In the genomic region with DNA sequence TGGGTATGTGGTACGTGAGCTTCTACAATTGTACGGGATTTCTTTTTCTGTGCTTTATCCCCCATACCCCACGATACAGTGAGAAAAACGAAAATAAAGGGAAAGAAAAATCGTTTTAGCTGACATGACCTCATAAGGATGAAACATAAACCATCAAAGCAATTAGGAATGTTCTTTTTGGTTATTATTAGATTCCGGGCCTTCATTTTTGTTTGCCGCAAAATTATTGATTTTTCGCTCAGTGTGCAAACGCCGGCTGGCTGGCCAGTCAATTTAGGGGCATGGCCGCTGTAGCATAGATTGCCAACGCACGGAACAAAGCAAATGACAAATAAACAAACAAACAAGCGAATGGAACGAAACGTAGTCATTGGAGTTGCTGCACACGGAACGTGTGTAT, we compare ENCODE assay signal across 3 fruit fly cellular contexts.
TF ChIP-seq lines count a peak whose summit lies in the region.

No protein-coding gene starts in this region.

- no peak for TF ChIP-seq CTCF in whole organism, embryonic (GFP tag; optimal IDR thresholded peaks at IDR 0.05; lab: Kevin White, UChicago)

TF ChIP-seq in whole organism, embryonic, 481 proteins besides CTCF, POLR2A, EP300 and RAD21 (continues in another document):
- no peak for TF ChIP-seq CG13287 (GFP tag; IDR thresholded peaks at IDR 0.05; lab: Robert Waterston, UW; ENCODE audit: partially characterized antibody)
- no peak for TF ChIP-seq eve (GFP tag; optimal IDR thresholded peaks at IDR 0.05; lab: Kevin White, UChicago)
- no peak for TF ChIP-seq nau (GFP tag; optimal IDR thresholded peaks at IDR 0.05; lab: Kevin White, UChicago)
- no peak for TF ChIP-seq gsb-n (tag; optimal IDR thresholded peaks at IDR 0.05; lab: Kevin White, UChicago)
- no peak for TF ChIP-seq H15 (GFP tag; IDR thresholded peaks at IDR 0.05; lab: Robert Waterston, UW)
- TF ChIP-seq HLH54F (GFP tag; optimal IDR thresholded peaks at IDR 0.05; lab: Kevin White, UChicago), result no peak
- TF ChIP-seq az2 (GFP tag; optimal IDR thresholded peaks at IDR 0.05; lab: Kevin White, UChicago), result no peak
- no peak for TF ChIP-seq CG10654 (GFP tag; optimal IDR thresholded peaks at IDR 0.05; lab: Kevin White, UChicago)
- no peak for TF ChIP-seq hth (optimal IDR thresholded peaks at IDR 0.05; lab: Kevin White, UChicago)
- no peak for TF ChIP-seq CG1602 (GFP tag; optimal IDR thresholded peaks at IDR 0.05; lab: Kevin White, UChicago)
- TF ChIP-seq CG4282 (GFP tag; optimal IDR thresholded peaks at IDR 0.05; lab: Kevin White, UChicago), result no peak
- no peak for TF ChIP-seq Mes4 (GFP tag; optimal IDR thresholded peaks at IDR 0.05; lab: Kevin White, UChicago)
- TF ChIP-seq CG42726 (GFP tag; IDR thresholded peaks at IDR 0.05; lab: Robert Waterston, UW; ENCODE audit: partially characterized antibody), result no peak
- no peak for TF ChIP-seq corto (GFP tag; optimal IDR thresholded peaks at IDR 0.05; lab: Kevin White, UChicago)
- no peak for TF ChIP-seq rib (GFP tag; IDR thresholded peaks at IDR 0.05; lab: Robert Waterston, UW)
- no peak for TF ChIP-seq CG11723 (GFP tag; optimal IDR thresholded peaks at IDR 0.05; lab: Kevin White, UChicago)
- TF ChIP-seq ro (GFP tag; IDR thresholded peaks at IDR 0.05; lab: Robert Waterston, UW), result no peak
- peak; percentile 55 for TF ChIP-seq CG2120 (GFP tag; optimal IDR thresholded peaks at IDR 0.05; lab: Kevin White, UChicago)
- TF ChIP-seq ERR (GFP tag; optimal IDR thresholded peaks at IDR 0.05; lab: Kevin White, UChicago), result no peak
- TF ChIP-seq eyg (GFP tag; optimal IDR thresholded peaks at IDR 0.05; lab: Kevin White, UChicago), result no peak
- TF ChIP-seq Max (GFP tag; optimal IDR thresholded peaks at IDR 0.05; lab: Kevin White, UChicago), result no peak
- TF ChIP-seq ara (GFP tag; IDR thresholded peaks at IDR 0.05; lab: Robert Waterston, UW), result 0 out of 2 replicates have a peak, but pooled peaks have one; percentile 27
- no peak for TF ChIP-seq CG14965 (GFP tag; optimal IDR thresholded peaks at IDR 0.05; lab: Kevin White, UChicago; ENCODE audit: borderline replicate concordance)
- TF ChIP-seq dan (GFP tag; IDR thresholded peaks at IDR 0.05; lab: Robert Waterston, UW), result no peak
- no peak for TF ChIP-seq CG10321 (GFP tag; IDR thresholded peaks at IDR 0.05; lab: Robert Waterston, UW)
- no peak for TF ChIP-seq CG32772 (GFP tag; IDR thresholded peaks at IDR 0.05; lab: Robert Waterston, UW)
- TF ChIP-seq CG4730 (GFP tag; IDR thresholded peaks at IDR 0.05; lab: Robert Waterston, UW), result peak; percentile 37; the same call in 1 of the 2 replicates
- TF ChIP-seq ems (GFP tag; optimal IDR thresholded peaks at IDR 0.05; lab: Kevin White, UChicago), result no peak
- TF ChIP-seq stwl (tag; optimal IDR thresholded peaks at IDR 0.05; lab: Kevin White, UChicago), result no peak

TF ChIP-seq in whole organism, prepupa, 60 proteins besides CTCF, POLR2A, EP300 and RAD21:
- TF ChIP-seq Met (GFP tag; optimal IDR thresholded peaks at IDR 0.05; lab: Kevin White, UChicago) (no peak), svp (GFP tag; lab: Kevin White, UChicago) (peak; percentile 54), CG6854 (GFP tag; optimal IDR thresholded peaks at IDR 0.05; lab: Kevin White, UChicago) (no peak), Hr4 (GFP tag; optimal IDR thresholded peaks at IDR 0.05; lab: Kevin White, UChicago) (no peak), CG6808 (GFP tag; optimal IDR thresholded peaks at IDR 0.05; lab: Kevin White, UChicago) (no peak), CG32006 (GFP tag; optimal IDR thresholded peaks at IDR 0.05; lab: Kevin White, UChicago) (peak; percentile 1), Eip78C (GFP tag; lab: Kevin White, UChicago) (no peak), Eip93F (GFP tag; optimal IDR thresholded peaks at IDR 0.05; lab: Kevin White, UChicago) (no peak), eg (GFP tag; IDR thresholded peaks at IDR 0.05; lab: Robert Waterston, UW) (no peak), CG3919 (GFP tag; optimal IDR thresholded peaks at IDR 0.05; lab: Kevin White, UChicago) (no peak), topi (GFP tag; optimal IDR thresholded peaks at IDR 0.05; lab: Kevin White, UChicago) (no peak), dac (GFP tag; optimal IDR thresholded peaks at IDR 0.05; lab: Kevin White, UChicago) (no peak), OdsH (GFP tag; optimal IDR thresholded peaks at IDR 0.05; lab: Kevin White, UChicago) (peak; percentile 6), pdm3 (GFP tag; optimal IDR thresholded peaks at IDR 0.05; lab: Kevin White, UChicago) (no peak)

TF ChIP-seq in whole organism, pupa, 21 proteins besides CTCF, POLR2A, EP300 and RAD21:
- TF ChIP-seq CG4496 (GFP tag; IDR thresholded peaks at IDR 0.05; lab: Robert Waterston, UW), result 0 out of 3 replicates have a peak, but pooled peaks have one; percentile 22
- no peak for TF ChIP-seq CG8301 (tag; optimal IDR thresholded peaks at IDR 0.05; lab: Kevin White, UChicago)
- TF ChIP-seq fd96Ca (GFP tag; IDR thresholded peaks at IDR 0.05; lab: Robert Waterston, UW), result 0 out of 3 replicates have a peak, but pooled peaks have one; percentile 12
- peak; percentile 20 for TF ChIP-seq CG14655 (GFP tag; optimal IDR thresholded peaks at IDR 0.05; lab: Kevin White, UChicago)

Comparison
In these comparisons a context has a peak if more than half of its experiments do, and no peak if none do; other contexts are left out.
1. Of the 7 proteins assayed by ChIP-seq in both whole organism, embryonic and whole organism, prepupa: peak only in whole organism, embryonic: Sox102F; only in whole organism, prepupa: none; in both: none; in neither: 6.